Fruit fly (Drosophila melanogaster) whole organism, prepupa: ENCODE measurements around the gene CG31381.

ENCODE experiments used
- Blimp-1 ChIP-seq: fragments of 200-800 bp; sonication (Bioruptor generic); optimal IDR thresholded peaks from 3 replicates; lab custom pipeline; 2017; ENCODE audit warnings: missing biosample characterization, missing genetic modification characterization, mild to moderate bottlenecking, moderate library complexity, missing genetic modification reagents
- CG11294 ChIP-seq: fragments of 200-800 bp; sonication (Bioruptor generic); IDR thresholded peaks from 2 replicates; pipeline ENCODE4 v1.3.6; 2022; ENCODE audit warnings: missing biosample characterization, missing genetic modification characterization
- CG11902 ChIP-seq: fragments of 200-800 bp; sonication (Bioruptor generic); optimal IDR thresholded peaks from 3 replicates; lab custom pipeline; 2016; ENCODE audit warnings: missing biosample characterization, missing genetic modification characterization
- CG3032 ChIP-seq: fragments of 200-800 bp; optimal IDR thresholded peaks from 2 replicates; lab custom pipeline; 2019; ENCODE audit warnings: missing biosample characterization, mild to moderate bottlenecking, missing genetic modification characterization, moderate library complexity
- CG32006 ChIP-seq: fragments of 200-800 bp; sonication (Bioruptor generic); optimal IDR thresholded peaks from 3 replicates; lab custom pipeline; 2017; ENCODE audit warnings: missing biosample characterization, mild to moderate bottlenecking, missing genetic modification characterization
- CG34406 ChIP-seq: fragments of 200-800 bp; sonication (Bioruptor generic); optimal IDR thresholded peaks from 3 replicates; lab custom pipeline; 2016; ENCODE audit warnings: missing biosample characterization, missing genetic modification characterization
- CG7368 ChIP-seq: fragments of 200-800 bp; sonication (Bioruptor generic); optimal IDR thresholded peaks from 3 replicates; lab custom pipeline; 2016; ENCODE audit warnings: missing biosample characterization, missing genetic modification characterization
- CG8632 ChIP-seq: fragments of 200-800 bp; sonication (Bioruptor generic); optimal IDR thresholded peaks from 3 replicates; lab custom pipeline; 2016; ENCODE audit warnings: missing biosample characterization, missing genetic modification characterization
- Gug ChIP-seq: fragments of 200-800 bp; sonication (Bioruptor generic); IDR thresholded peaks from 2 replicates; pipeline ENCODE4 v1.3.6; 2022; ENCODE audit warnings: missing biosample characterization, missing genetic modification characterization
- Sox102F ChIP-seq: fragments of 200-800 bp; sonication (Bioruptor generic); optimal IDR thresholded peaks from 2 replicates; lab custom pipeline; 2016; ENCODE audit warnings: missing biosample characterization, mild to moderate bottlenecking, missing genetic modification characterization
- Sox15 ChIP-seq: fragments of 200-800 bp; sonication (Bioruptor generic); optimal IDR thresholded peaks from 3 replicates; lab custom pipeline; 2016; ENCODE audit warnings: missing biosample characterization, missing genetic modification characterization
- net ChIP-seq: fragments of 200-800 bp; sonication (Bioruptor generic); optimal IDR thresholded peaks from 3 replicates; lab custom pipeline; 2016; ENCODE audit warnings: missing biosample characterization, missing genetic modification characterization
- spab ChIP-seq: fragments of 200-800 bp; sonication (Bioruptor generic); optimal IDR thresholded peaks from 2 replicates; lab custom pipeline; 2017; ENCODE audit warnings: missing biosample characterization, mild to moderate bottlenecking, missing genetic modification characterization, missing genetic modification reagents
- vri ChIP-seq: fragments of 200-800 bp; sonication (Bioruptor generic); optimal IDR thresholded peaks from 3 replicates; lab custom pipeline; 2016; ENCODE audit warnings: missing biosample characterization, mild to moderate bottlenecking, missing genetic modification characterization

DNA sequence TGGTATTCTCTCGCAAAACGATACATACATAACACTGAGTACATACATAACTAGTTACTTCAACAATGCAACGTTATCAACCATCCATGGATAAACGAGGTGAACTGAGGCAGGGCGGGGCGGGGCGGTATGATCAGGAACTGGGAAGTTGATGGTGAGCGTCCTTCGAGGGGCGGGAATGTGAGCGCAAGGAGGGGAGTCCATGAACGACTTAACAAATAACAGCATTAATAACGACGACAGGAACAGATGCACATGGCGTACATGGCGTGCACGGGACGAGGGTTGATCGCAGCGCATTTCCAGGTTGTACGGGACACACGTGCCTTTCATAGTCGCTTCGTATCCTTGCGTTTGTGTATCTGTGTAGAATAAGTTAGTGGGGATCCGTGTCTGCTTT is 8.9 kb upstream of the CG31381 start:
- TF ChIP-seq Sox15 (GFP tag; lab: Kevin White, UChicago), result no peak
- no peak for TF ChIP-seq CG3032 (tag; lab: Kevin White, UChicago)
- TF ChIP-seq net (GFP tag; lab: Kevin White, UChicago), result no peak
- no peak for TF ChIP-seq CG7368
- TF ChIP-seq CG11902 (GFP tag; lab: Kevin White, UChicago), result no peak
- no peak for TF ChIP-seq Blimp-1 (GFP tag; lab: Kevin White, UChicago)
- no peak for TF ChIP-seq Gug (GFP tag; lab: Robert Waterston, UW)
- TF ChIP-seq CG32006 (GFP tag; lab: Kevin White, UChicago), result no peak
- no peak for TF ChIP-seq Sox102F (GFP tag; lab: Kevin White, UChicago)
- TF ChIP-seq CG11294 (GFP tag; lab: Robert Waterston, UW), result no peak
- TF ChIP-seq spab (GFP tag; lab: Kevin White, UChicago), result no peak
- TF ChIP-seq CG8632 (GFP tag; lab: Kevin White, UChicago), result no peak
- no peak for TF ChIP-seq CG34406 (GFP tag; lab: Kevin White, UChicago)
- no peak for TF ChIP-seq vri (GFP tag; lab: Kevin White, UChicago)
